Worm (Caenorhabditis elegans): ENCODE data around the gene dre-1.

Gene dre-1

DNA sequence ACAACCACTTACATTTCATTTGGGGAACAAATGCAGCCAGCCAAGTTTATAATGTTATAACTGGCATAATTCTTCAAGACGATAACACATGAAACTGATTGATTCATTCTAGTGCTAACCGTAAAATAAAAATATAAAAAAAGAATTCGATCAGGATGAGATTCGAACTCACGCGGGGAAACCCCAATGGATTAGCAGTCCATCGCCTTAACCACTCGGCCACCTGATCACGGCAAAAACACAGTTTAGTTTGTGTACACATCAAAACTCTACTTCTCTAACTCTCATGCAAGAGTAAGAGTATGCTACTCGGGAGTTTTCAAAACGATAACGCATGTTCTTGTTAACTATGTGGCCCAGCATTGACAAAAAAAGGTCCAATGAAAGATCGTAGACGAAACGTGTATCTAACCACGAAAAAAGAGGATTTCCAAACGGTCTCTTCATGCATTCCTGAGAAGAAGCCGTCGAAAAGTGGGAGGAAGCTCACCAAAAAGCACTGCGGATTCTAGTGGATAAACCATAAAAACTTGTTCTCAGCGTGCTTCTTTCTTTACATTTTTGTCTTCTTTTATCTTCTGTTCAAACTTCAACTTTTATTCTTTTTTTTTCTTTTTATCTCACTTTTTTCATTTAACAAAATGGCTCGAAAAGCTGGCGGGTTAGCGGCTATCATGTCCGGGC is 5.5 kb upstream of the dre-1 start, which contains the start of gene twk-10 (continued):
- TF ChIP-seq nhr-90 (tag; optimal IDR thresholded peaks at IDR 0.05; ENCODE audit: poor library complexity) (peak; percentile 42), lin-13 (GFP tag; optimal IDR thresholded peaks at IDR 0.05) (no peak), hlh-17 (GFP tag; optimal IDR thresholded peaks at IDR 0.05; ENCODE audit: borderline replicate concordance) (no peak), aha-1 (tag; optimal IDR thresholded peaks at IDR 0.05) (no peak), tbx-2 (tag; optimal IDR thresholded peaks at IDR 0.05) (no peak), dpl-1 (GFP tag; optimal IDR thresholded peaks at IDR 0.05) (peak in 1 of 3 experiments; percentile 35), dsc-1 (tag; optimal IDR thresholded peaks at IDR 0.05) (peak; percentile 3), ceh-88 (GFP tag; IDR thresholded peaks at IDR 0.05) (no peak), nhr-28 (tag; optimal IDR thresholded peaks at IDR 0.05) (no peak), zip-4 (GFP tag; optimal IDR thresholded peaks at IDR 0.05) (no peak), ceh-63 (GFP tag; optimal IDR thresholded peaks at IDR 0.05) (no peak), sptf-1 (tag; optimal IDR thresholded peaks at IDR 0.05) (no peak), ama-1 (optimal IDR thresholded peaks at IDR 0.05) (no peak), efl-3 (GFP tag; optimal IDR thresholded peaks at IDR 0.05) (no peak), lin-35 (GFP tag; optimal IDR thresholded peaks at IDR 0.05) (peak; percentile 21 to 48), lin-39 (tag; optimal IDR thresholded peaks at IDR 0.05) (no peak), nhr-237 (tag; optimal IDR thresholded peaks at IDR 0.05) (no peak), fkh-4 (tag; optimal IDR thresholded peaks at IDR 0.05; ENCODE audit: borderline replicate concordance) (no peak), xbp-1 (tag; optimal IDR thresholded peaks at IDR 0.05) (peak; percentile 15), nhr-11 (tag; optimal IDR thresholded peaks at IDR 0.05) (no peak), lir-3 (tag; optimal IDR thresholded peaks at IDR 0.05; ENCODE audit: poor library complexity) (no peak), sup-37 (GFP tag; optimal IDR thresholded peaks at IDR 0.05) (no peak), ceh-90 (tag; optimal IDR thresholded peaks at IDR 0.05) (no peak), sox-4 (tag; optimal IDR thresholded peaks at IDR 0.05) (no peak), lin-14 (GFP tag; optimal IDR thresholded peaks at IDR 0.05) (peak; percentile 17), pag-3 (tag; optimal IDR thresholded peaks at IDR 0.05; ENCODE audit: borderline replicate concordance, insufficient read depth) (no peak), nhr-47 (tag; optimal IDR thresholded peaks at IDR 0.05) (no peak), fkh-10 (GFP tag; optimal IDR thresholded peaks at IDR 0.05) (no peak), snpc-4 (tag; optimal IDR thresholded peaks at IDR 0.05) (no peak), grh-1 (GFP tag; IDR thresholded peaks at IDR 0.05) (no peak), jun-1 (tag; optimal IDR thresholded peaks at IDR 0.05) (no peak), elt-2 (tag; optimal IDR thresholded peaks at IDR 0.05) (no peak), fos-1 (tag; optimal IDR thresholded peaks at IDR 0.05) (no peak), fkh-8 (tag; optimal IDR thresholded peaks at IDR 0.05) (no peak), unc-130 (tag; optimal IDR thresholded peaks at IDR 0.05) (no peak), ceh-82 (tag; optimal IDR thresholded peaks at IDR 0.05) (no peak)

DNA sequence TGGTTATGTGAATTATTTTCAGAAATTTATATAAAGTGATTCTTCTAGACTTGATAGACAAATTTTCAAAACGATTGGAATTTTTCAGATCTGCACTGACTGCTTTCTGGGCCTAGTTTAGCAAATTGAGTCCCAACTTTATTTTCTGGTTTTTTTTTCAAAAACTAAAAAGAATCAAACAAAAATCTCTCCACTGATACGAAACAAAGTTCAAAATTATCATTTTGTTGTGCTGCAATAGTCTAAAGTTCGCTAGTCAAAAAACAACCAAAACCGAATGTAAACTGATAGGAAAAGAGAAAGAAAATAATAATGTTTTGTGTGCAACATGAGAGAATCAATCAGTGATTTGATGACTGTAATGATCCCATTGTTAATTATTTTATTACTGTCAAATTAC is 3.6 kb upstream of the dre-1 start, which contains the start of gene lipl-4:
TSS of gene lipl-4 (plus strand) at position 301 of the 400 bp plus-strand sequence.
- TF ChIP-seq nhr-28 (tag; optimal IDR thresholded peaks at IDR 0.05) (no peak), ces-1 (GFP tag; optimal IDR thresholded peaks at IDR 0.05) (no peak), mab-9 (GFP tag; IDR thresholded peaks at IDR 0.05) (no peak), lin-15B (tag; optimal IDR thresholded peaks at IDR 0.05) (no peak), aha-1 (tag; optimal IDR thresholded peaks at IDR 0.05) (no peak)

DNA sequence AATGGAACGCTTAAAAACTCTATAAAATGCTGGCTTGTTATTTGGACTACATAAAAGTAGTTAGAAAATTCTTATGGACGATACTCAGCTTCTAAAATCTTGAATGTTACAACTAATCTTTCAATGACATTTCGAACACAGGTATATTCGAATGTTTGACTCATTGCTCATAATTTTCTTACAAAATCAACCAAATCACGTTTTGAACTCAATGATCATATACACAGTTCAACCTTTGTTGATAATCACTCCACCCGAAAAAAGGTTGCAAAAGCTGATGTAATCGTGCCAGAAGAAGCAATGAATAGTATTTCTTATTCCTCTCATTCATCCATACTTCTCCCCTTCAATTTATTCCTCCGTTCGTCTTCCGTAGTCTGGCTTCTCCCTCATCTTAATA is 2.8 kb upstream of the dre-1 start, which contains the start of gene K04A8.20:
TSS of gene K04A8.20 (plus strand) at position 301 of the 400 bp plus-strand sequence.
- no peak for TF ChIP-seq efl-1 (optimal IDR thresholded peaks at IDR 0.05)
- TF ChIP-seq efl-1 (GFP tag; optimal IDR thresholded peaks at IDR 0.05 in 1 of 2), result peak in 1 of 2 experiments; percentile 83
- no peak for TF ChIP-seq ama-1 (optimal IDR thresholded peaks at IDR 0.05)
